Worm (Caenorhabditis elegans) whole organism, L4/young adult: ENCODE data around the gene nspf-1.

Experiments
- dao-5 ChIP-seq: sonication (generic microtip); optimal IDR thresholded peaks from 2 replicates; lab custom pipeline; 2016; ENCODE audit warnings: missing genotype, missing genetic modification characterization, moderate library complexity, missing compliant biosample characterization
- him-1 ChIP-seq: sonication (generic microtip); optimal IDR thresholded peaks from 2 replicates; lab custom pipeline; 2016; ENCODE audit warnings: missing genotype, missing genetic modification reagents, missing genetic modification characterization, missing compliant biosample characterization

DNA sequence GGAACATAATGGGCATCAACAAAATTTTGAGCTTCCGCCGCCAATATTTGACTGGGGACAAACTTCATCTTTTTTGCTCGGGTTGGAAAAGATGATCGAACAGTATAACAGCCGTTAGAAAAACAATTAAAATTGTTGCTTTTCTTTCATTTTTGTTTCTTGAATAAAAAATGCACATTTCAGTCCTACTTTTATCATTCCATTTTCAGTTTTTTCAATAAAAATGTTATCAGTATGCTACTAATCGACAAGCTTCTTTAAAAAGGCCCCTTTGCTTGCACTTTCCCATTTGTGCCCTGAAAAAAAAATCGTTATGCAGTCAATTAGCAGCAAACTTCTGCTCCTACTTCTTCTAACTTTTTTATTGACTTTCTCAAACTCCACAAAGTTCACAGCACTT is 45.6 kb upstream of the nspf-1 start, which contains the start of gene F22E5.7:
- TF ChIP-seq dao-5 (tag; lab: Kevin White, UChicago) (no peak), him-1 (tag; lab: Kevin White, UChicago) (no peak)
